Worm (Caenorhabditis elegans): ENCODE measurements around the gene gei-4.

DNA sequence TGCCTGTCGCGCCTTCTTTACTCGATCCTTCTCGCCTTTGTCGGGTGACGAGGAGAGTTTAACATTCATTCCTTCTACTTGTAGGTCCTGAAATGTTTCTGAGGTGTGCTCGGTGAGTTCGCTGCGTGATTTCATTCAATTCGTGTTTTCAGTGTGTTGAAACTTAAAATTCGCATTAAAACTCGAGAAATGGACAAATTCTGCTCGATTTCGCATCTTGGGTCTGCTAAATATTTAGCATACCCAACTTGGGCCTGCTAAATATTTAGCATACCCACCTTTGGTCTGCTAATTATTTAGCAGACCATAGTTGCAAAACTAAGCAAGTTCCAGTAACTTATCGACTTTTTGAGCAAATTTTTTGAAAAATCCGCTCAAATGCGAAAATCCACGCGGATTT, 7.2 kb downstream of the gei-4 start:
- no peak for TF ChIP-seq cog-1 (tag; optimal IDR thresholded peaks at IDR 0.05)
- no peak for TF ChIP-seq med-1 (GFP tag; optimal IDR thresholded peaks at IDR 0.05; ENCODE audit: insufficient read depth)
- TF ChIP-seq tab-1 (GFP tag; IDR thresholded peaks at IDR 0.05) = no peak
- TF ChIP-seq ref-1 (GFP tag; conservative IDR thresholded peaks at IDR 0.05) = no peak
- no peak for TF ChIP-seq ztf-23 (GFP tag; IDR thresholded peaks at IDR 0.05)
- no peak for TF ChIP-seq ztf-29 (GFP tag; IDR thresholded peaks at IDR 0.05)
- TF ChIP-seq flt-1 (GFP tag; IDR thresholded peaks at IDR 0.05) = no peak
- TF ChIP-seq klf-2 (GFP tag; conservative IDR thresholded peaks at IDR 0.05) = no peak
